Worm (Caenorhabditis elegans) whole organism, L1 larva: Measurements from ENCODE around the gene F36H5.13.

Experiments used
- C04F5.9 ChIP-seq: sonication (generic microtip); optimal IDR thresholded peaks from 2 replicates; lab custom pipeline; 2016; ENCODE audit warnings: missing genetic modification characterization, missing compliant biosample characterization
- C16A3.4 ChIP-seq: fragments of 150-350 bp; optimal IDR thresholded peaks from 2 replicates; lab custom pipeline; 2014; ENCODE audit warnings: missing biosample characterization, missing genetic modification characterization
- C34B4.2 ChIP-seq: sonication (generic microtip); optimal IDR thresholded peaks from 2 replicates; lab custom pipeline; 2017; ENCODE audit warnings: mild to moderate bottlenecking, missing genetic modification characterization, missing compliant biosample characterization
- alr-1 ChIP-seq: fragments of 200-800 bp; sonication (Bioruptor generic); optimal IDR thresholded peaks from 2 replicates; lab custom pipeline; 2018; ENCODE audit warnings: borderline replicate concordance, mild to moderate bottlenecking, missing genetic modification characterization, missing compliant biosample characterization
- ces-1 ChIP-seq: fragments of 150-350 bp; optimal IDR thresholded peaks from 2 replicates; lab custom pipeline; 2014; ENCODE audit warnings: missing biosample characterization, missing genetic modification reagents, missing genetic modification characterization
- dpl-1 ChIP-seq, 3 experiments: fragments of 150-350 bp in 2 of 3; sonication (generic microtip) in 1 of 3; optimal IDR thresholded peaks; 2 replicates each; lab custom pipeline; 2014 to 2017; ENCODE audit warnings: missing biosample characterization in 3 of 3, missing genetic modification characterization in 3 of 3, missing genetic modification reagents in 3 of 3
- elt-2 ChIP-seq: sonication (generic microtip); optimal IDR thresholded peaks from 2 replicates; lab custom pipeline; 2016; ENCODE audit warnings: missing genetic modification characterization, mild to moderate bottlenecking, inconsistent platforms, missing compliant biosample characterization, missing genetic modification reagents
- ets-5 ChIP-seq: fragments of 200-800 bp; sonication (Bioruptor generic); IDR thresholded peaks from 2 replicates; pipeline ENCODE4 v1.3.6; 2022; ENCODE audit warnings: missing genetic modification characterization, missing compliant biosample characterization
- fkh-4 ChIP-seq: sonication (generic microtip); optimal IDR thresholded peaks from 2 replicates; lab custom pipeline; 2016; ENCODE audit warnings: missing compliant biosample characterization, missing genetic modification characterization, borderline replicate concordance
- hpl-2 ChIP-seq: fragments of 150-350 bp; optimal IDR thresholded peaks from 2 replicates; lab custom pipeline; 2014; ENCODE audit warnings: missing biosample characterization, missing genetic modification reagents, missing genetic modification characterization
- irx-1 ChIP-seq: sonication (generic microtip); optimal IDR thresholded peaks from 2 replicates; lab custom pipeline; 2016; ENCODE audit warnings: missing genetic modification characterization, missing compliant biosample characterization
- isw-1 ChIP-seq: fragments of 200-800 bp; sonication (Bioruptor generic); IDR thresholded peaks from 2 replicates; pipeline ENCODE4 v1.3.6; 2022; ENCODE audit warnings: missing genetic modification characterization, missing compliant biosample characterization
- lin-35 ChIP-seq, 2 experiments: fragments of 150-350 bp; optimal IDR thresholded peaks; 2 replicates each; lab custom pipeline; 2014; ENCODE audit warnings: missing biosample characterization in 2 of 2, missing genetic modification characterization in 2 of 2, missing genetic modification reagents in 2 of 2
- mef-2 ChIP-seq: fragments of 150-350 bp; optimal IDR thresholded peaks from 2 replicates; lab custom pipeline; 2014; ENCODE audit warnings: missing biosample characterization, missing genetic modification characterization
- nhr-11 ChIP-seq: fragments of 150-350 bp; optimal IDR thresholded peaks from 2 replicates; lab custom pipeline; 2014; ENCODE audit warnings: missing biosample characterization, missing genetic modification characterization
- nhr-20 ChIP-seq: sonication (generic microtip); optimal IDR thresholded peaks from 2 replicates; lab custom pipeline; 2016; ENCODE audit warnings: mild to moderate bottlenecking, missing genetic modification characterization, missing compliant biosample characterization
- nhr-71 ChIP-seq: sonication (generic microtip); optimal IDR thresholded peaks from 2 replicates; lab custom pipeline; 2016; ENCODE audit warnings: mild to moderate bottlenecking, missing genetic modification characterization, moderate library complexity, missing compliant biosample characterization
- nhr-76 ChIP-seq: sonication (generic microtip); optimal IDR thresholded peaks from 2 replicates; lab custom pipeline; 2017; ENCODE audit warnings: missing biosample characterization, missing genetic modification characterization
- nhr-77 ChIP-seq: fragments of 150-350 bp; optimal IDR thresholded peaks from 2 replicates; lab custom pipeline; 2014; ENCODE audit warnings: missing biosample characterization, missing genetic modification characterization
- nhr-84 ChIP-seq: sonication (generic microtip); optimal IDR thresholded peaks from 2 replicates; lab custom pipeline; 2017; ENCODE audit warnings: missing biosample characterization, missing genetic modification characterization
- pag-3 ChIP-seq: sonication (generic microtip); optimal IDR thresholded peaks from 2 replicates; lab custom pipeline; 2017; ENCODE audit warnings: missing genetic modification characterization, mild to moderate bottlenecking, missing compliant biosample characterization, antibody characterized with exemption, borderline replicate concordance; ENCODE audit not compliant: insufficient read depth
- pax-3 ChIP-seq: fragments of 200-800 bp; sonication (Bioruptor generic); optimal IDR thresholded peaks from 2 replicates; lab custom pipeline; 2018; ENCODE audit warnings: mild to moderate bottlenecking, missing genetic modification characterization, moderate library complexity, missing compliant biosample characterization
- pqm-1 ChIP-seq: sonication (generic microtip); optimal IDR thresholded peaks from 3 replicates; lab custom pipeline; 2017; ENCODE audit warnings: missing biosample characterization, missing genetic modification characterization
- rnt-1 ChIP-seq: sonication (generic microtip); optimal IDR thresholded peaks from 2 replicates; lab custom pipeline; 2016; ENCODE audit warnings: mild to moderate bottlenecking, missing genetic modification characterization, moderate library complexity, missing compliant biosample characterization
- snpc-4 ChIP-seq: fragments of 150-350 bp; optimal IDR thresholded peaks from 2 replicates; lab custom pipeline; 2014; ENCODE audit warnings: missing biosample characterization, missing genetic modification characterization
- snu-23 ChIP-seq: sonication (generic microtip); optimal IDR thresholded peaks from 2 replicates; lab custom pipeline; 2016; ENCODE audit warnings: missing genetic modification characterization, missing compliant biosample characterization
- sox-4 ChIP-seq: sonication (generic microtip); optimal IDR thresholded peaks from 2 replicates; lab custom pipeline; 2016; ENCODE audit warnings: missing genetic modification characterization, missing compliant biosample characterization
- sptf-1 ChIP-seq: fragments of 150-350 bp; optimal IDR thresholded peaks from 2 replicates; lab custom pipeline; 2014; ENCODE audit warnings: missing biosample characterization, missing genetic modification characterization
- tbx-2 ChIP-seq: sonication (generic microtip); optimal IDR thresholded peaks from 2 replicates; lab custom pipeline; 2016; ENCODE audit warnings: missing genetic modification characterization, missing compliant biosample characterization
- unc-62 ChIP-seq: fragments of 150-350 bp; optimal IDR thresholded peaks from 2 replicates; lab custom pipeline; 2014; ENCODE audit warnings: missing biosample characterization, missing genetic modification reagents, missing genetic modification characterization
- zag-1 ChIP-seq: fragments of 150-350 bp; optimal IDR thresholded peaks from 2 replicates; lab custom pipeline; 2014; ENCODE audit warnings: missing biosample characterization, missing genetic modification characterization

Gene F36H5.13

ce11 chrII:1735145-1735544, 15.2 kb downstream of the F36H5.13 start:
- no peak for TF ChIP-seq unc-62 (GFP tag; lab: Kevin White, UChicago)
- no peak for TF ChIP-seq mef-2
- TF ChIP-seq pax-3 (tag; lab: Kevin White, UChicago): no peak
- TF ChIP-seq isw-1 (GFP tag; lab: Robert Waterston, UW): no peak

ce11 chrII:1731932-1732331, 18.4 kb downstream of the F36H5.13 start, which contains the start of gene ceh-82:
Gene ceh-82, plus strand, starts transcription at chrII:1732232.
- TF ChIP-seq snu-23: no peak
- TF ChIP-seq nhr-20: no peak
- no peak for TF ChIP-seq C04F5.9 (tag; lab: Kevin White, UChicago)
- TF ChIP-seq dpl-1 (GFP tag; optimal IDR thresholded peaks at IDR 0.05; lab: Kevin White, UChicago): no peak
- TF ChIP-seq ets-5: no peak
- no peak for TF ChIP-seq nhr-77 (tag; lab: Kevin White, UChicago)
- TF ChIP-seq irx-1 (tag; lab: Kevin White, UChicago): no peak

- TF ChIP-seq zag-1 (tag; lab: Kevin White, UChicago) (no peak), hpl-2 (GFP tag; lab: Kevin White, UChicago) (no peak)
Measured at ce11 chrII:1730103-1730502, 20.2 kb downstream of the F36H5.13 start, which contains the start of gene ceh-81. Gene ceh-81, plus strand, starts transcription at chrII:1730403.

ce11 chrII:1728253-1728652, 22.1 kb downstream of the F36H5.13 start, which contains the start of gene btb-9:
Gene btb-9, plus strand, starts transcription at chrII:1728506.
- peak; percentile 26 for TF ChIP-seq pqm-1 (tag; lab: Kevin White, UChicago)
- no peak for TF ChIP-seq nhr-71 (tag; lab: Kevin White, UChicago)
- no peak for TF ChIP-seq nhr-84 (tag; lab: Kevin White, UChicago)
- peak; percentile 86 for TF ChIP-seq elt-2 (tag; lab: Kevin White, UChicago)
- TF ChIP-seq lin-35 (GFP tag; optimal IDR thresholded peaks at IDR 0.05; lab: Kevin White, UChicago): peak in 1 of 2 experiments; percentile 28

ce11 chrII:1725735-1726134, 24.6 kb downstream of the F36H5.13 start, which contains the start of gene F45C12.17:
Gene F45C12.17, plus strand, starts transcription at chrII:1726111.
- TF ChIP-seq snpc-4 (no peak), lin-35 (GFP tag; optimal IDR thresholded peaks at IDR 0.05; lab: Kevin White, UChicago) (no peak)

- TF ChIP-seq ets-5 (no peak), fkh-4 (no peak), C34B4.2 (tag; lab: Kevin White, UChicago) (no peak), pax-3 (tag; lab: Kevin White, UChicago) (no peak), isw-1 (GFP tag; lab: Robert Waterston, UW) (no peak), nhr-77 (tag; lab: Kevin White, UChicago) (no peak), sox-4 (tag; lab: Kevin White, UChicago) (no peak), hpl-2 (GFP tag; lab: Kevin White, UChicago) (no peak), sptf-1 (tag; lab: Kevin White, UChicago) (no peak), tbx-2 (tag; lab: Kevin White, UChicago) (no peak), pag-3 (no peak), alr-1 (no peak), C16A3.4 (tag; lab: Kevin White, UChicago) (no peak)
Measured at ce11 chrII:1724314-1724713, 26.0 kb downstream of the F36H5.13 start, which contains the start of gene fbxb-11. Gene fbxb-11, plus strand, starts transcription at chrII:1724614.

- TF ChIP-seq rnt-1 (tag; lab: Kevin White, UChicago) (no peak), ces-1 (GFP tag; lab: Kevin White, UChicago) (no peak), sox-4 (tag; lab: Kevin White, UChicago) (no peak), nhr-11 (no peak), ets-5 (no peak), nhr-76 (tag; lab: Kevin White, UChicago) (no peak)
Measured at ce11 chrII:1722394-1722793, 27.9 kb downstream of the F36H5.13 start, which contains the start of the genes fbxb-5 and btb-8. Gene fbxb-5, minus strand, starts transcription at chrII:1722494. Gene btb-8, plus strand, starts transcription at chrII:1722770.
